Fruit fly (Drosophila melanogaster): ENCODE results near the gene CG12054.
A peak's percentile ranks its signal among the peaks of the same experiment; 100 is the strongest.

Gene CG12054

dm6 chr3R:31250426-31251034 lies 30.0 kb downstream of the CG12054 start:
- no peak for TF ChIP-seq CG17801 (GFP tag; optimal IDR thresholded peaks at IDR 0.05; ENCODE audit: partially characterized antibody)

DNA sequence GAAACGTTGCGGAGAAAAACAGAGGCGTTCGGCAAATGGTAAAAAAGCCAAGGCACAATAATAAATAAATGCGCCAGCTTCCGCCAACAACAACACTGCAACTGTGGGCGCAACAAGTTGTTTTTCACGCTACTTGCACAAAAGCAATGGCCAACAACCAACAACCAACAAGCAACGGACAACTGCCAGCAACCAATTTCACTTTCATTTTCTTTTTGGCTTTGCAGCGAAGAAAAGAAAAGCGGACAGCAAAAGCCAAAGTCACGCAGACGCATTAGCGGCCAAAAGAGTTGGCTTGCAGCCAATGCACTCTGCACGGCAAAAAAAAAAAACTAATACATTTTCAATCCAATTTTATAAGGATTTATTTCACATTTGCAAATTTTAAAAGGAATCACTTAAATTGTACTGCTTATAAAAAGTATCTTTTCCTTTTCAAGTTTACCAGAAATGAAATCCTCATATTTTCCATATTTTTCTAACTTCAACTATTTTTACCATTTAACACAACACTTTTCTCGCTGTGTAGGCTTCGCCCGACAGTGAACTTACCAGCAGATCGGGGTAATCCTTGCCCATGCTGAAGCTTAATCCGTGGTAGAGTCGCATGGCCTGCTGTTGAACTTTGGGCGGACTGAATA lies 30.7 kb downstream of the CG12054 start:
- TF ChIP-seq CG17801 (GFP tag; optimal IDR thresholded peaks at IDR 0.05; ENCODE audit: partially characterized antibody), result no peak

DNA sequence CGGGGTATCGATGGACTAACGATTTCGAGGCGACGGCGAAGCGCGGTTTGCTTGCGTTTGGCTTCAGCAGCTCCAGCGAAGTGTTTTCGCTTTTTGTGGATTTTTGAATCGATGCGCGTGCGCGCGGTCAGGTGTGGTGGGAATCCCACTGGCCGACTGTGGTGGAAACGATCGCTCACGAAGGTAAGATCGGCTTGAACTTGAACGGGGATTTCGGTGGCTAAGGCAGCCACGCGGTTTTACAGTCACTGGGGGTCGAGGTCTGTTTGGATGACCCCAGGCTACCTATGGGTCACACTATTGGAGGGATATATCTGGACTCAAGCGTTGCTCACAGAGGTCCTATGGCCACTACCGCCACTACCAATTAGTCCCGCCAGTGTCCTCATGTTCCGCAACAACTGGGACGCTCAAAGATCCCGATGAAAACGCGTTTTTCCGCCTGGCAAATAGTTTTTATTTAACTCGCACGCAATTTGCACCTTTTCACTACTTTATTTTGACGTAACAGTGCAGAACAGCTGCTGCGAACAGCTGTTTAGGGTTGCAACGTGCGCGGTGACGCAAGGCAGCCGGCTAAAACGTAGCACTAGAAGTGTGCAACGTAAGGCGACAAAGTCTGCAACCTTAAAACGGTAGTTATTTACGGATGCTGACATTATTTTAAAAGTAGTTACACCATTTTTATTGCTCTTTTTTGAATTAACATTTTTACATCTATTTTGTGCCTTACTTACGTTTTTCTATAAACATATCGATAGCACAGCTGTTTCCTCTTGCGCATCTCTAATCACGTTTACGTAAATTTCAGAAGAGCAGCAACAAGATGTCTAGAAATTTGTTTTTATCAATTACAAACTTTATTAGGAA lies 31.8 kb downstream of the CG12054 start, which contains the start of the genes qless and mRpL32:
Gene qless, minus strand, starts transcription at position 516 of the 870 bp plus-strand sequence.
Gene mRpL32, plus strand, starts transcription at position 780 of the 870 bp plus-strand sequence.
- peak; percentile 51 for TF ChIP-seq CG17801 (GFP tag; optimal IDR thresholded peaks at IDR 0.05; ENCODE audit: partially characterized antibody)

DNA sequence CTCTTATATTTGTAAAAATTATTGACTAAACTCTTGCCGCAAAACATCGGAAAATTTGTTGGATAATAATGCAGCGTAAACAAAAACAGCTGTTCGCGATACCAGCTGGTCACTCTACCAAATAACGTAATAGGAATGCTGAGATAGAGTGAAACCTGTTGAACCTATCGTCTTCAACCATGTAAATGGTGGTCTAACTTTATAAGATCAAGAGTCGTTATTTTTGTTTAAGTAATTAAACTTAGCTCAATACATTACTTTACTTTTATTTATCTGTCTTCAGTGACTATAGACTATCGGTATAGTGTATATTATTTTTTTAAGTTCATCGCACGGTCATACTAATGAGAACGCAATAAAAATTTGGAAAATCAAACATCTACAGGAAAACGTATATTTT lies 34.3 kb downstream of the CG12054 start, which contains the start of the genes CG1750 and spn-F:
Gene CG1750, minus strand, starts transcription at position 93 of the 400 bp plus-strand sequence.
Gene spn-F, plus strand, starts transcription at position 320 of the 400 bp plus-strand sequence.
- peak; percentile 54 for TF ChIP-seq CG17801 (GFP tag; optimal IDR thresholded peaks at IDR 0.05; ENCODE audit: partially characterized antibody)

dm6 chr3R:31257299-31257698 lies 36.8 kb downstream of the CG12054 start, which contains the start of gene CAH6:
Gene CAH6 (plus strand): TSS chr3R:31257599.
- no peak for TF ChIP-seq CG17801 (GFP tag; optimal IDR thresholded peaks at IDR 0.05; ENCODE audit: partially characterized antibody)

dm6 chr3R:31259947-31260346 lies 39.4 kb downstream of the CG12054 start, which contains the start of gene CAH16:
Gene CAH16 (plus strand): TSS chr3R:31260247.
- no peak for TF ChIP-seq CG17801 (GFP tag; optimal IDR thresholded peaks at IDR 0.05; ENCODE audit: partially characterized antibody)

dm6 chr3R:31262298-31262697 lies 41.8 kb downstream of the CG12054 start, which contains the start of gene CAH5:
Gene CAH5 (plus strand): TSS chr3R:31262598.
- TF ChIP-seq CG17801 (GFP tag; optimal IDR thresholded peaks at IDR 0.05; ENCODE audit: partially characterized antibody), result no peak

DNA sequence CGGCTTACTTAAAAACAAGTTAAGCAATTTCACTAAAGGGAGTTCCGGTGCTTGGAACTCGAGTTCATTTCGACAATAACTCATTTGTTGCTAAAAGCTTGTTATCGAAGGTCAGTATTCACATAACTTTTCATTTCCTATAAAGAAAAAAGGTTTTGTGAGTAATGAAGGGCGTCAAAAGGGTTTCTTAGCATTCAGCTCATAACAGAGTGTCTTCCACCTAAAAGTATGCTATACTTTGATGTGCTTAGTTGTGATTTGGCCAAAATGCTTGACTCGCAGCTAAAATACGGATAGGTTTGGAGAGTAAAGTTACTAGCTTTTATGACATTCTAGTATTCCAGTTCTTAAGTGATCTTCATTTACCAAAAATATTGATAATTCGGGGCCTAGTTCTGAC lies 43.4 kb downstream of the CG12054 start:
- TF ChIP-seq CG17801 (GFP tag; optimal IDR thresholded peaks at IDR 0.05; ENCODE audit: partially characterized antibody), result peak; percentile 0

- TF ChIP-seq CG17801 (GFP tag; optimal IDR thresholded peaks at IDR 0.05; ENCODE audit: partially characterized antibody), result no peak
These were observed 44.9 kb downstream of the CG12054 start, which contains the start of gene ppk24 for dm6 chr3R:31265430-31265829. Gene ppk24 (plus strand): TSS chr3R:31265730.

dm6 chr3R:31270783-31271427 lies 50.4 kb downstream of the CG12054 start:
- TF ChIP-seq CG17801 (GFP tag; optimal IDR thresholded peaks at IDR 0.05; ENCODE audit: partially characterized antibody), result no peak

Measured in ovary, adult (tissue).